Worm (Caenorhabditis elegans): ENCODE results near the gene clec-208.

- TF ChIP-seq flt-1 (GFP tag; IDR thresholded peaks at IDR 0.05) (no peak), med-1 (GFP tag; optimal IDR thresholded peaks at IDR 0.05; ENCODE audit: insufficient read depth) (no peak), cog-1 (tag; optimal IDR thresholded peaks at IDR 0.05) (no peak), tab-1 (GFP tag; IDR thresholded peaks at IDR 0.05) (no peak), ztf-23 (GFP tag; IDR thresholded peaks at IDR 0.05) (no peak), klf-2 (GFP tag; conservative IDR thresholded peaks at IDR 0.05) (no peak)
These were observed 43.5 kb upstream of the clec-208 start for ce11 chrV:2054254-2054653.

Data from whole organism, midembryonic.